Fruit fly (Drosophila melanogaster) Kc167 (cell line): ENCODE results near the gene CG44303.

Experiments used
- h ChIP-seq: fragments of >200 bp; optimal IDR thresholded peaks from 3 replicates; lab custom pipeline; 2018; ENCODE audit warnings: missing external identifiers
- psq ChIP-seq: fragments of >200 bp; optimal IDR thresholded peaks from 2 replicates; lab custom pipeline; 2017; ENCODE audit warnings: missing external identifiers

DNA sequence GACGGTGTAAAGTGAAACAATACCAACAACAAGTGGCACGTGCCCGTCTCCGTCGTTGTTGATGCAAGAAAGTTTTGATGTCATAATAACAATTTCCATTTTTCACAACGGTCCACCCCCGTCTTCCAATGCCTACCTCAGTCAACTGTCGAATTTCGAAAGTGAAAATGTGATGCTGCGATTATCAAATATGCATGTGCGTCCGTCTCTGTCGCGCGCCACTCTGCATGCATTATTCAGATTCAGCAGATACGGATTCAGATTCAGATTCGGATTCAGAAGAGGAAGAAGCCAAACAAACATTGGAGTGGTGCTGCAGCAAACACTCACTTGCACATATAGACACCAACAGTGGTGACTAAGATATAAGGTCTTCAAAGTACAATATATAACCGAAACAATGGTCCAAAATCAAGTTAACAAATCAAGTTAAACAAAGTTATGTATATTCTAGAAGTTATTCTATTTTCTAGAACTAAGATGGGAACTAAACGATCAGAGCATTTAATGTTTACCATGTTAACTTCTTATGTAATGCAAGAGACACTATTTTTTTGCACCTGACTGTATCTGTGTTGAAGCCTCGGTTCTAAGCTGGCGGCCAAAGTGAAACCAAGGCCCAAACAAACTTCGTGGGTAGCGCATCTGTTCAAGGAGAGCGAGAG lies 44.5 kb downstream of the CG44303 start:
- no peak for TF ChIP-seq h (lab: Kevin White, UChicago)
- no peak for TF ChIP-seq psq
